Worm (Caenorhabditis elegans) whole organism, young adult: Measurements from ENCODE around the gene C08E8.3.

Experiments
- Y67H2A.10 ChIP-seq: fragments of 200-800 bp; sonication (Bioruptor generic); conservative IDR thresholded peaks from 2 replicates; pipeline ENCODE4 v1.3.6; 2022; ENCODE audit warnings: missing genetic modification reagents, missing genetic modification characterization, missing compliant biosample characterization
- ama-1 ChIP-seq, 3 experiments: fragments of 150-350 bp in 1 of 3; sonication (generic microtip) in 2 of 3; optimal IDR thresholded peaks; 2 replicates each; lab custom pipeline; 2014 to 2018; ENCODE audit warnings: missing biosample characterization in 2 of 3, missing genetic modification characterization in 2 of 3, missing genetic modification reagents in 2 of 3
- attf-5 ChIP-seq: fragments of 200-800 bp; sonication (Bioruptor generic); optimal IDR thresholded peaks from 2 replicates; lab custom pipeline; 2018; ENCODE audit warnings: mild to moderate bottlenecking, missing genetic modification characterization, missing compliant biosample characterization
- ceh-58 ChIP-seq: fragments of 200-800 bp; sonication (Bioruptor generic); IDR thresholded peaks from 2 replicates; pipeline ENCODE4 v1.3.6; 2022; ENCODE audit warnings: missing genetic modification characterization, missing compliant biosample characterization
- dpl-1 ChIP-seq: fragments of 150-350 bp; optimal IDR thresholded peaks from 2 replicates; lab custom pipeline; 2014; ENCODE audit warnings: missing biosample characterization, missing genetic modification reagents, missing genetic modification characterization
- egrh-3 ChIP-seq: fragments of 200-800 bp; sonication (Bioruptor generic); IDR thresholded peaks from 2 replicates; pipeline ENCODE4 v1.3.6; 2022; ENCODE audit warnings: missing genetic modification reagents, missing genetic modification characterization, missing compliant biosample characterization
- hrde-1 ChIP-seq: sonication (generic microtip); optimal IDR thresholded peaks from 2 replicates; lab custom pipeline; 2016; ENCODE audit warnings: missing genetic modification characterization, mild to moderate bottlenecking, missing compliant biosample characterization, moderate library complexity, missing genotype, missing genetic modification reagents, borderline replicate concordance
- lin-35 ChIP-seq, 3 experiments: fragments of 150-350 bp in 2 of 3; sonication (generic microtip) in 1 of 3; optimal IDR thresholded peaks; 2 replicates each; lab custom pipeline; 2014 to 2018; ENCODE audit warnings: missing biosample characterization in 3 of 3, missing genetic modification characterization in 3 of 3, missing genetic modification reagents in 3 of 3
- nfya-1 ChIP-seq: sonication (generic microtip); optimal IDR thresholded peaks from 2 replicates; lab custom pipeline; 2017; ENCODE audit warnings: antibody characterized with exemption, missing compliant biosample characterization, missing genetic modification characterization, borderline replicate concordance; ENCODE audit not compliant: insufficient read depth
- nhr-90 ChIP-seq: sonication (generic microtip); optimal IDR thresholded peaks from 2 replicates; lab custom pipeline; 2016; ENCODE audit warnings: missing genotype, mild to moderate bottlenecking, missing genetic modification characterization, missing compliant biosample characterization
- tlf-1 ChIP-seq: fragments of 200-800 bp; sonication (Bioruptor generic); optimal IDR thresholded peaks from 2 replicates; lab custom pipeline; 2018; ENCODE audit warnings: mild to moderate bottlenecking, missing genetic modification characterization, missing compliant biosample characterization
- unc-62 ChIP-seq: fragments of 150-350 bp; optimal IDR thresholded peaks from 2 replicates; lab custom pipeline; 2014; ENCODE audit warnings: missing biosample characterization, missing genetic modification reagents, missing genetic modification characterization
- ztf-6 ChIP-seq: fragments of 200-800 bp; sonication (Bioruptor generic); IDR thresholded peaks from 2 replicates; pipeline ENCODE4 v1.3.6; 2022; ENCODE audit warnings: missing genetic modification reagents, missing genetic modification characterization, missing compliant biosample characterization

- TF ChIP-seq dpl-1 (GFP tag; lab: Kevin White, UChicago): no peak
- TF ChIP-seq hrde-1 (tag; lab: Kevin White, UChicago): no peak
- TF ChIP-seq unc-62 (GFP tag; lab: Kevin White, UChicago): no peak
- no peak for TF ChIP-seq ztf-6 (GFP tag; lab: Robert Waterston, UW)
- no peak for TF ChIP-seq nfya-1
- no peak for TF ChIP-seq egrh-3 (GFP tag; lab: Robert Waterston, UW)
- no peak for TF ChIP-seq nhr-90
- no peak for TF ChIP-seq attf-5
- TF ChIP-seq Y67H2A.10 (GFP tag; lab: Robert Waterston, UW): no peak
- no peak for TF ChIP-seq ama-1 (optimal IDR thresholded peaks at IDR 0.05; lab: Kevin White, UChicago)
- no peak for TF ChIP-seq ama-1 (GFP tag; optimal IDR thresholded peaks at IDR 0.05; lab: Kevin White, UChicago)
- no peak for TF ChIP-seq lin-35 (GFP tag; optimal IDR thresholded peaks at IDR 0.05; lab: Kevin White, UChicago)
- TF ChIP-seq tlf-1 (GFP tag; lab: Kevin White, UChicago): no peak
- TF ChIP-seq ceh-58 (GFP tag; lab: Robert Waterston, UW): no peak
Observed at ce11 chrV:18339807-18340206, 10.1 kb upstream of the C08E8.3 start, which contains the start of gene C08E8.10.
